Fruit fly (Drosophila melanogaster) whole organism, embryonic: ENCODE measurements around the gene CG10948.

Experiments used
- Atf-2 ChIP-seq: fragments of 200-800 bp; sonication (Bioruptor generic); optimal IDR thresholded peaks from 2 replicates; lab custom pipeline; 2016; ENCODE audit warnings: missing biosample characterization, missing genetic modification characterization
- B-H2 ChIP-seq: fragments of 200-800 bp; sonication (Bioruptor generic); optimal IDR thresholded peaks from 2 replicates; lab custom pipeline; 2018; ENCODE audit warnings: missing biosample characterization, mild to moderate bottlenecking, missing genetic modification characterization
- CG10959 ChIP-seq: fragments of 200-800 bp; sonication (Bioruptor generic); IDR thresholded peaks from 2 replicates; pipeline ENCODE4 v1.3.6; 2022; ENCODE audit warnings: missing biosample characterization, missing genetic modification characterization
- CG11456 ChIP-seq: fragments of 200-800 bp; sonication (Bioruptor generic); IDR thresholded peaks from 3 replicates; pipeline ENCODE4 v1.3.6; 2022; ENCODE audit warnings: missing biosample characterization, missing genetic modification characterization
- CG14050 ChIP-seq: fragments of 200-800 bp; sonication (Bioruptor generic); IDR thresholded peaks from 3 replicates; pipeline ENCODE4 v1.3.6; 2022; ENCODE audit warnings: missing biosample characterization, missing genetic modification characterization
- CG14667 ChIP-seq: fragments of 200-800 bp; sonication (Bioruptor generic); IDR thresholded peaks from 2 replicates; pipeline ENCODE4 v1.3.6; 2022; ENCODE audit warnings: missing biosample characterization, missing genetic modification characterization
- CG17568 ChIP-seq: fragments of 200-800 bp; sonication (Bioruptor generic); optimal IDR thresholded peaks from 2 replicates; lab custom pipeline; 2018; ENCODE audit warnings: missing biosample characterization, mild to moderate bottlenecking, missing genetic modification characterization, moderate library complexity
- CG18262 ChIP-seq: fragments of 200-800 bp; optimal IDR thresholded peaks from 3 replicates; lab custom pipeline; 2019; ENCODE audit warnings: missing biosample characterization, mild to moderate bottlenecking, missing genetic modification characterization, moderate library complexity
- CG2129 ChIP-seq: fragments of 200-800 bp; sonication (Bioruptor generic); IDR thresholded peaks from 2 replicates; pipeline ENCODE4 v1.3.6; 2022; ENCODE audit warnings: missing biosample characterization, missing genetic modification characterization; ENCODE audit not compliant: partially characterized antibody
- CG2712 ChIP-seq: fragments of 200-800 bp; optimal IDR thresholded peaks from 3 replicates; lab custom pipeline; 2019; ENCODE audit warnings: missing biosample characterization, mild to moderate bottlenecking, missing genetic modification characterization, moderate library complexity
- CG31365 ChIP-seq: fragments of 200-800 bp; sonication (Bioruptor generic); optimal IDR thresholded peaks from 2 replicates; lab custom pipeline; 2018; ENCODE audit warnings: missing biosample characterization, mild to moderate bottlenecking, missing genetic modification characterization
- CG32767 ChIP-seq: fragments of 200-800 bp; sonication (Bioruptor generic); IDR thresholded peaks from 2 replicates; pipeline ENCODE4 v1.3.6; 2022; ENCODE audit warnings: missing biosample characterization, missing genetic modification characterization
- CG3407 ChIP-seq: fragments of 200-800 bp; sonication (Bioruptor generic); optimal IDR thresholded peaks from 2 replicates; lab custom pipeline; 2018; ENCODE audit warnings: missing biosample characterization, mild to moderate bottlenecking, missing genetic modification characterization
- CG3726 ChIP-seq: fragments of 200-800 bp; sonication (Bioruptor generic); IDR thresholded peaks from 3 replicates; pipeline ENCODE4, ENCODE4 v1.3.6; 2022; ENCODE audit warnings: missing biosample characterization, missing genetic modification characterization
- CG3995 ChIP-seq: fragments of 200-800 bp; sonication (Bioruptor generic); optimal IDR thresholded peaks from 3 replicates; lab custom pipeline; 2016; ENCODE audit warnings: missing biosample characterization, missing genetic modification characterization
- CG8089 ChIP-seq: fragments of 200-800 bp; sonication (Bioruptor generic); optimal IDR thresholded peaks from 3 replicates; lab custom pipeline; 2016; ENCODE audit warnings: missing biosample characterization, missing genetic modification characterization
- CG8765 ChIP-seq: fragments of 200-800 bp; sonication (Bioruptor generic); IDR thresholded peaks from 2 replicates; pipeline ENCODE4 v1.3.6; 2022; ENCODE audit warnings: missing biosample characterization, missing genetic modification characterization
- CG9609 ChIP-seq: fragments of 200-800 bp; sonication (Bioruptor generic); optimal IDR thresholded peaks from 3 replicates; lab custom pipeline; 2016; ENCODE audit warnings: missing biosample characterization, missing genetic modification characterization
- CG9817 ChIP-seq: fragments of 200-800 bp; sonication (Bioruptor generic); optimal IDR thresholded peaks from 2 replicates; lab custom pipeline; 2018; ENCODE audit warnings: missing biosample characterization, mild to moderate bottlenecking, missing genetic modification characterization, moderate library complexity
- CTCF ChIP-seq: fragments of 200-800 bp; sonication (Bioruptor generic); optimal IDR thresholded peaks from 2 replicates; lab custom pipeline; 2017; ENCODE audit warnings: missing biosample characterization, mild to moderate bottlenecking, missing genetic modification characterization, moderate library complexity
- Dfd ChIP-seq, 2 experiments: fragments of >200 bp; optimal IDR thresholded peaks; 2 replicates each; lab custom pipeline; 2017; ENCODE audit warnings: missing biosample characterization in 2 of 2, missing genetic modification characterization in 2 of 2
- E2f2 ChIP-seq: fragments of 200-800 bp; sonication (Bioruptor generic); IDR thresholded peaks from 2 replicates; pipeline ENCODE4 v1.3.6; 2022; ENCODE audit warnings: missing biosample characterization, missing genetic modification characterization
- HLH54F ChIP-seq: fragments of 200-800 bp; sonication (Bioruptor generic); optimal IDR thresholded peaks from 3 replicates; lab custom pipeline; 2016; ENCODE audit warnings: missing biosample characterization, missing genetic modification characterization
- Hmx ChIP-seq: fragments of 200-800 bp; sonication (Bioruptor generic); optimal IDR thresholded peaks from 2 replicates; lab custom pipeline; 2016; ENCODE audit warnings: missing biosample characterization, missing genetic modification characterization
- Lhr ChIP-seq: fragments of 200-800 bp; sonication (Bioruptor generic); optimal IDR thresholded peaks from 3 replicates; lab custom pipeline; 2017; ENCODE audit warnings: mild to moderate bottlenecking, missing biosample characterization, missing genetic modification reagents, missing genetic modification characterization
- MESR4 ChIP-seq: fragments of 200-800 bp; sonication (Bioruptor generic); optimal IDR thresholded peaks from 2 replicates; lab custom pipeline; 2018; ENCODE audit warnings: missing biosample characterization, mild to moderate bottlenecking, missing genetic modification characterization, moderate library complexity
- Meics ChIP-seq: fragments of 200-800 bp; sonication (Bioruptor generic); optimal IDR thresholded peaks from 2 replicates; lab custom pipeline; 2017; ENCODE audit warnings: missing biosample characterization, mild to moderate bottlenecking, missing genetic modification characterization
- Neu2 ChIP-seq: fragments of 200-800 bp; sonication (Bioruptor generic); optimal IDR thresholded peaks from 3 replicates; lab custom pipeline; 2016; ENCODE audit warnings: missing biosample characterization, missing genetic modification characterization, borderline replicate concordance
- Nf-YC ChIP-seq: fragments of 200-800 bp; optimal IDR thresholded peaks from 3 replicates; lab custom pipeline; 2019; ENCODE audit warnings: missing biosample characterization, mild to moderate bottlenecking, missing genetic modification characterization, moderate library complexity
- Ptx1 ChIP-seq: fragments of 200-800 bp; sonication (Bioruptor generic); IDR thresholded peaks from 2 replicates; pipeline ENCODE4 v1.3.6; 2022; ENCODE audit warnings: missing biosample characterization, missing genetic modification characterization
- Taf1 ChIP-seq: fragments of 200-800 bp; sonication (Bioruptor generic); IDR thresholded peaks from 2 replicates; pipeline ENCODE4 v1.3.6; 2022; ENCODE audit warnings: missing biosample characterization, missing genetic modification characterization
- Vsx1 ChIP-seq: fragments of 200-800 bp; sonication (Bioruptor generic); optimal IDR thresholded peaks from 2 replicates; lab custom pipeline; 2017; ENCODE audit warnings: missing biosample characterization, mild to moderate bottlenecking, missing genetic modification characterization, missing genetic modification reagents
- az2 ChIP-seq: fragments of 200-800 bp; sonication (Bioruptor generic); optimal IDR thresholded peaks from 3 replicates; lab custom pipeline; 2016; ENCODE audit warnings: missing biosample characterization, missing genetic modification characterization
- bowl ChIP-seq: fragments of 200-800 bp; sonication (Bioruptor generic); IDR thresholded peaks from 2 replicates; pipeline ENCODE4 v1.3.6; 2022; ENCODE audit warnings: missing biosample characterization, missing genetic modification characterization
- br ChIP-seq: fragments of >200 bp; optimal IDR thresholded peaks from 2 replicates; lab custom pipeline; 2017
- ci ChIP-seq: fragments of 200-800 bp; sonication (Bioruptor generic); IDR thresholded peaks from 3 replicates; pipeline ENCODE4 v1.3.6; 2022; ENCODE audit warnings: missing biosample characterization, missing genetic modification characterization
- crc ChIP-seq: fragments of 200-800 bp; sonication (Bioruptor generic); optimal IDR thresholded peaks from 2 replicates; lab custom pipeline; 2016; ENCODE audit warnings: missing biosample characterization, missing genetic modification characterization
- dati ChIP-seq: fragments of 200-800 bp; sonication (Bioruptor generic); IDR thresholded peaks from 2 replicates; pipeline ENCODE4 v1.3.6; 2022; ENCODE audit warnings: missing biosample characterization, missing genetic modification characterization
- dimm ChIP-seq: fragments of 200-800 bp; sonication (Bioruptor generic); IDR thresholded peaks from 2 replicates; pipeline ENCODE4 v1.3.6; 2022; ENCODE audit warnings: missing biosample characterization, missing genetic modification characterization
- emc ChIP-seq: fragments of 200-800 bp; sonication (Bioruptor generic); optimal IDR thresholded peaks from 2 replicates; lab custom pipeline; 2016; ENCODE audit warnings: missing biosample characterization, missing genetic modification characterization
- ftz-f1 ChIP-seq: fragments of 200-800 bp; sonication (Bioruptor generic); optimal IDR thresholded peaks from 2 replicates; lab custom pipeline; 2016; ENCODE audit warnings: missing biosample characterization, missing genetic modification characterization
- fu2 ChIP-seq: fragments of 200-800 bp; sonication (Bioruptor generic); optimal IDR thresholded peaks from 2 replicates; lab custom pipeline; 2016; ENCODE audit warnings: missing biosample characterization, missing genetic modification characterization
- nerfin-2 ChIP-seq: fragments of 200-800 bp; sonication (Bioruptor generic); IDR thresholded peaks from 2 replicates; pipeline ENCODE4 v1.3.6; 2022; ENCODE audit warnings: missing biosample characterization, missing genetic modification characterization; ENCODE audit not compliant: partially characterized antibody
- odd ChIP-seq: fragments of 200-800 bp; sonication (Bioruptor generic); optimal IDR thresholded peaks from 2 replicates; lab custom pipeline; 2017; ENCODE audit warnings: missing biosample characterization, mild to moderate bottlenecking, missing genetic modification characterization
- phol ChIP-seq: fragments of 200-800 bp; sonication (Bioruptor generic); optimal IDR thresholded peaks from 3 replicates; lab custom pipeline; 2018; ENCODE audit warnings: missing biosample characterization, mild to moderate bottlenecking, missing genetic modification characterization, moderate library complexity
- sd ChIP-seq: fragments of 200-800 bp; sonication (Bioruptor generic); optimal IDR thresholded peaks from 3 replicates; lab custom pipeline; 2018; ENCODE audit warnings: missing biosample characterization, mild to moderate bottlenecking, missing genetic modification characterization, moderate library complexity
- sim ChIP-seq: fragments of 200-800 bp; sonication (Bioruptor generic); IDR thresholded peaks from 2 replicates; pipeline ENCODE4 v1.3.6; 2022; ENCODE audit warnings: missing biosample characterization, missing genetic modification characterization
- sima ChIP-seq: fragments of 200-800 bp; sonication (Bioruptor generic); optimal IDR thresholded peaks from 2 replicates; lab custom pipeline; 2016; ENCODE audit warnings: missing biosample characterization, missing genetic modification characterization
- tna ChIP-seq: fragments of 200-800 bp; sonication (Bioruptor generic); IDR thresholded peaks from 2 replicates; pipeline ENCODE4 v1.3.6; 2022; ENCODE audit warnings: missing biosample characterization, missing genetic modification characterization; ENCODE audit not compliant: partially characterized antibody
- unc-4 ChIP-seq: fragments of 200-800 bp; sonication (Bioruptor generic); IDR thresholded peaks from 2 replicates; pipeline ENCODE4 v1.3.6; 2022; ENCODE audit warnings: missing biosample characterization, missing genetic modification characterization; ENCODE audit not compliant: partially characterized antibody
- unpg ChIP-seq: fragments of 200-800 bp; sonication (Bioruptor generic); optimal IDR thresholded peaks from 3 replicates; lab custom pipeline; 2018; ENCODE audit warnings: missing biosample characterization, mild to moderate bottlenecking, missing genetic modification characterization, moderate library complexity
- zf30C ChIP-seq: fragments of 200-800 bp; sonication (Bioruptor generic); optimal IDR thresholded peaks from 3 replicates; lab custom pipeline; 2018; ENCODE audit warnings: missing biosample characterization, mild to moderate bottlenecking, missing genetic modification characterization

Gene CG10948

dm6 chr3L:12804730-12805170 lies 45.2 kb downstream of the CG10948 start, which contains the start of gene Atg1 (continued):
- no peak for TF ChIP-seq fu2 (GFP tag; lab: Kevin White, UChicago)
- no peak for TF ChIP-seq Taf1 (GFP tag; lab: Robert Waterston, UW)
- TF ChIP-seq ftz-f1 (GFP tag; lab: Kevin White, UChicago) = no peak
- peak; percentile 71 for TF ChIP-seq MESR4 (GFP tag; lab: Kevin White, UChicago)
- no peak for TF ChIP-seq CG31365 (tag; lab: Kevin White, UChicago)
- no peak for TF ChIP-seq az2
- peak; percentile 20 for TF ChIP-seq Lhr (GFP tag; lab: Kevin White, UChicago)
- no peak for TF ChIP-seq HLH54F
- no peak for TF ChIP-seq bowl (GFP tag; lab: Robert Waterston, UW)
- peak; percentile 5 for TF ChIP-seq CG18262 (tag; lab: Kevin White, UChicago)
- no peak for TF ChIP-seq odd
- TF ChIP-seq CG14667 (GFP tag; lab: Robert Waterston, UW) = no peak
- no peak for TF ChIP-seq Atf-2 (GFP tag; lab: Kevin White, UChicago)
- TF ChIP-seq dimm (GFP tag; lab: Robert Waterston, UW) = no peak
- no peak for TF ChIP-seq B-H2 (GFP tag; lab: Kevin White, UChicago)
- no peak for TF ChIP-seq dati (GFP tag; lab: Robert Waterston, UW)
- peak; percentile 33; the same call in 1 of the 3 replicates for TF ChIP-seq ci
- no peak for TF ChIP-seq CG32767
- TF ChIP-seq tna (GFP tag; lab: Robert Waterston, UW) = no peak
- no peak for TF ChIP-seq br (lab: Kevin White, UChicago)
- TF ChIP-seq sd (tag; lab: Kevin White, UChicago) = no peak
- no peak for TF ChIP-seq CG14050 (GFP tag; lab: Robert Waterston, UW)
- no peak for TF ChIP-seq CG2129 (GFP tag; lab: Robert Waterston, UW)
- TF ChIP-seq CG17568 = peak; percentile 10
- TF ChIP-seq CG3407 (GFP tag; lab: Kevin White, UChicago) = no peak
- TF ChIP-seq CG3995 (GFP tag; lab: Kevin White, UChicago) = peak; percentile 6
- TF ChIP-seq CG3726 = no peak
- no peak for TF ChIP-seq CG9609 (GFP tag; lab: Kevin White, UChicago)
- TF ChIP-seq E2f2 (GFP tag; lab: Robert Waterston, UW) = peak; percentile 16; the same call in 1 of the 2 replicates
- TF ChIP-seq zf30C (GFP tag; lab: Kevin White, UChicago) = peak; percentile 10
- no peak for TF ChIP-seq CG11456
- TF ChIP-seq CG8765 (GFP tag; lab: Robert Waterston, UW) = no peak
- TF ChIP-seq sim = no peak
- no peak for TF ChIP-seq phol (tag; lab: Kevin White, UChicago)
- TF ChIP-seq emc (GFP tag; lab: Kevin White, UChicago) = no peak
- TF ChIP-seq nerfin-2 (GFP tag; lab: Robert Waterston, UW) = peak; percentile 19; the same call in 1 of the 2 replicates
- TF ChIP-seq Meics = no peak
- TF ChIP-seq Dfd (GFP tag; optimal IDR thresholded peaks at IDR 0.05; lab: Kevin White, UChicago) = no peak
- no peak for TF ChIP-seq Vsx1
- TF ChIP-seq sima = no peak
- no peak for TF ChIP-seq unpg (GFP tag; lab: Kevin White, UChicago)
- no peak for TF ChIP-seq CG10959 (GFP tag; lab: Robert Waterston, UW)
- TF ChIP-seq Ptx1 (GFP tag; lab: Robert Waterston, UW) = no peak
- no peak for TF ChIP-seq CG8089
- no peak for TF ChIP-seq CTCF
- peak; percentile 36 for TF ChIP-seq CG2712
- no peak for TF ChIP-seq unc-4
- no peak for TF ChIP-seq Hmx (GFP tag; lab: Kevin White, UChicago)
- peak; percentile 16 for TF ChIP-seq Nf-YC (tag; lab: Kevin White, UChicago)
- TF ChIP-seq CG9817 (tag; lab: Kevin White, UChicago) = no peak
- no peak for TF ChIP-seq crc (GFP tag; lab: Kevin White, UChicago)
- TF ChIP-seq Neu2 (GFP tag; lab: Kevin White, UChicago) = no peak
